Fruit fly (Drosophila melanogaster): ENCODE results near the gene mre11.

DNA sequence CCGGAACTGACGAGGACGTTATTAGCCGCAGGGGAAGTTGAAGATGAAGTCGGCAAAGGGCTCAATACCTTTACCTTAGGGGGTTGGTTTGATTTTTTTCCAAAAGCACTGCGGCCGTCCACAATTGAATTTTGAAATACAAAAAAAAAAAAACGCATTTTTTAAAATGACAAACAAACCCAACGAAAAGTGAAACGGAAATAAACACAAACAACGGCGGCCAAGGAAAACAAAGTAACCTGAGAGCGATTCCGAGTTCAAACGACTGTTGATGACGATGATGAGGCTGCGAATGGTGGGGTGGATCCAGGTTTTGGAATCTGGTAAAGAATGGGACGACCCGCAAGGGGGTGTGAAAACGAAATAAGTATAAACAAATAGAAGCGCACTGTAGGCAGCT, 14.6 kb downstream of the mre11 start:
- no peak for TF ChIP-seq kay (GFP tag; ENCODE audit: borderline replicate concordance)
- no peak for TF ChIP-seq CG14711 (tag; optimal IDR thresholded peaks at IDR 0.05)
- TF ChIP-seq tj (GFP tag; optimal IDR thresholded peaks at IDR 0.05) = no peak
- TF ChIP-seq Clk (GFP tag; optimal IDR thresholded peaks at IDR 0.05) = no peak

All from whole organism, adult.